Worm (Caenorhabditis elegans) whole organism, mixed stage, embryonic: ENCODE data around the gene C02C6.14.
A peak's percentile ranks its signal among the peaks of the same experiment; 100 is the strongest.

ENCODE experiments used
- M03D4.4 ChIP-seq: sonication (generic microtip); optimal IDR thresholded peaks from 2 replicates; lab custom pipeline; 2017; ENCODE audit warnings: mild to moderate bottlenecking, missing genetic modification characterization, missing compliant biosample characterization
- bed-3 ChIP-seq: fragments of 200-800 bp; sonication (Bioruptor generic); optimal IDR thresholded peaks from 3 replicates; lab custom pipeline; 2018; ENCODE audit warnings: mild to moderate bottlenecking, missing genetic modification characterization, moderate library complexity, missing compliant biosample characterization
- blmp-1 ChIP-seq: fragments of 150-350 bp; optimal IDR thresholded peaks from 2 replicates; lab custom pipeline; 2014; ENCODE audit warnings: missing biosample characterization, missing genetic modification characterization
- ceh-43 ChIP-seq: fragments of 200-800 bp; sonication (Bioruptor generic); optimal IDR thresholded peaks from 2 replicates; lab custom pipeline; 2018; ENCODE audit warnings: mild to moderate bottlenecking, missing genetic modification characterization, moderate library complexity, missing compliant biosample characterization
- ceh-83 ChIP-seq: fragments of 200-800 bp; sonication (Bioruptor generic); optimal IDR thresholded peaks from 2 replicates; lab custom pipeline; 2018; ENCODE audit warnings: mild to moderate bottlenecking, missing genetic modification characterization, missing compliant biosample characterization
- ces-1 ChIP-seq: fragments of 150-350 bp; optimal IDR thresholded peaks from 2 replicates; lab custom pipeline; 2014; ENCODE audit warnings: missing biosample characterization, missing genetic modification reagents, missing genetic modification characterization
- cnd-1 ChIP-seq: fragments of 200-800 bp; sonication (Bioruptor generic); optimal IDR thresholded peaks from 2 replicates; lab custom pipeline; 2018; ENCODE audit warnings: mild to moderate bottlenecking, missing genetic modification characterization, missing compliant biosample characterization
- drap-1 ChIP-seq: fragments of 200-800 bp; sonication (Bioruptor generic); optimal IDR thresholded peaks from 3 replicates; lab custom pipeline; 2018; ENCODE audit warnings: mild to moderate bottlenecking, missing genetic modification characterization, missing compliant biosample characterization
- elt-3 ChIP-seq: fragments of 150-350 bp; optimal IDR thresholded peaks from 2 replicates; lab custom pipeline; 2014; ENCODE audit warnings: missing biosample characterization, missing genetic modification characterization
- ham-2 ChIP-seq: fragments of 200-800 bp; sonication (Bioruptor generic); optimal IDR thresholded peaks from 2 replicates; lab custom pipeline; 2018; ENCODE audit warnings: mild to moderate bottlenecking, missing genetic modification characterization, missing compliant biosample characterization
- hlh-1 ChIP-seq: fragments of 150-350 bp; optimal IDR thresholded peaks from 2 replicates; lab custom pipeline; 2014; ENCODE audit warnings: missing biosample characterization, missing genetic modification reagents, missing genetic modification characterization
- lin-13 ChIP-seq: fragments of 150-350 bp; optimal IDR thresholded peaks from 2 replicates; lab custom pipeline; 2014; ENCODE audit warnings: missing biosample characterization, missing genetic modification characterization
- mls-2 ChIP-seq: sonication (generic microtip); optimal IDR thresholded peaks from 2 replicates; lab custom pipeline; 2016; ENCODE audit warnings: mild to moderate bottlenecking, missing genetic modification characterization, moderate library complexity, missing compliant biosample characterization
- nhr-2 ChIP-seq: fragments of 150-350 bp; optimal IDR thresholded peaks from 2 replicates; lab custom pipeline; 2014; ENCODE audit warnings: missing biosample characterization, missing genetic modification characterization
- nhr-237 ChIP-seq: fragments of 150-350 bp; optimal IDR thresholded peaks from 2 replicates; lab custom pipeline; 2014; ENCODE audit warnings: missing biosample characterization, missing genetic modification characterization
- nhr-28 ChIP-seq: fragments of 150-350 bp; optimal IDR thresholded peaks from 2 replicates; lab custom pipeline; 2014; ENCODE audit warnings: missing biosample characterization, missing genetic modification characterization
- snpc-4 ChIP-seq: fragments of 150-350 bp; optimal IDR thresholded peaks from 2 replicates; lab custom pipeline; 2014; ENCODE audit warnings: missing biosample characterization, missing genetic modification characterization
- sptf-1 ChIP-seq: sonication (generic microtip); optimal IDR thresholded peaks from 2 replicates; lab custom pipeline; 2017; ENCODE audit warnings: mild to moderate bottlenecking, missing genetic modification characterization, moderate library complexity, missing compliant biosample characterization
- tbx-8 ChIP-seq: fragments of 200-800 bp; sonication (Bioruptor generic); optimal IDR thresholded peaks from 2 replicates; lab custom pipeline; 2018; ENCODE audit warnings: mild to moderate bottlenecking, missing genetic modification characterization, moderate library complexity, missing compliant biosample characterization
- unc-120 ChIP-seq: sonication (generic microtip); optimal IDR thresholded peaks from 2 replicates; lab custom pipeline; 2017; ENCODE audit warnings: missing genetic modification characterization, missing compliant biosample characterization; ENCODE audit not compliant: poor library complexity, severe bottlenecking
- unc-39 ChIP-seq: fragments of 150-350 bp; optimal IDR thresholded peaks from 2 replicates; lab custom pipeline; 2014; ENCODE audit warnings: missing biosample characterization, missing genetic modification characterization
- unc-62 ChIP-seq: fragments of 150-350 bp; optimal IDR thresholded peaks from 2 replicates; lab custom pipeline; 2014; ENCODE audit warnings: missing biosample characterization, missing genetic modification reagents, missing genetic modification characterization
- zip-8 ChIP-seq: fragments of 150-350 bp; optimal IDR thresholded peaks from 2 replicates; lab custom pipeline; 2014; ENCODE audit warnings: missing biosample characterization, missing genetic modification characterization
- ztf-11 ChIP-seq: fragments of 150-350 bp; optimal IDR thresholded peaks from 2 replicates; lab custom pipeline; 2014; ENCODE audit warnings: missing biosample characterization, missing genetic modification characterization

The C02C6.14 gene

DNA sequence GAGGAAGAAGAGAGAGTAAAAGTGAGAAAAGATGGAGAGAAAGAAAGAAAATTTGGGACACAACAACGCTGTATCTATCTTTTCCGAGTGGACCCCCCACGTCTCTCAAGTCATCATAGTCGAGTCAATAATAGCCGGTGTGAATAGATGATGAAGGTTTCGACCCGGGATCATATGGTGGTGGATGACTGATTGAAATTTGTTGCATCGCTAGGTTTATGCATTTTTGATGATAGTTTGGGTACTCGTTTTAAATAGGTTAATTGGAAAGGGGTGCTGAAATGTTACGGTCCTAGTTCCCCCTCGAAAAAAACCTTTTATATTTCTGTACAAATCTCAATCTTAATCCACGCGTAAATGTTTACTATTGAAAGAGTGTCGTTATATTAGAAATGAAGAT, 18.1 kb downstream of the C02C6.14 start:
- TF ChIP-seq unc-120 (tag; lab: Kevin White, UChicago), result peak; percentile 15
- TF ChIP-seq unc-39 (tag; lab: Kevin White, UChicago), result no peak
- TF ChIP-seq ztf-11 (tag; lab: Kevin White, UChicago), result no peak
- peak; percentile 24 for TF ChIP-seq unc-62

DNA sequence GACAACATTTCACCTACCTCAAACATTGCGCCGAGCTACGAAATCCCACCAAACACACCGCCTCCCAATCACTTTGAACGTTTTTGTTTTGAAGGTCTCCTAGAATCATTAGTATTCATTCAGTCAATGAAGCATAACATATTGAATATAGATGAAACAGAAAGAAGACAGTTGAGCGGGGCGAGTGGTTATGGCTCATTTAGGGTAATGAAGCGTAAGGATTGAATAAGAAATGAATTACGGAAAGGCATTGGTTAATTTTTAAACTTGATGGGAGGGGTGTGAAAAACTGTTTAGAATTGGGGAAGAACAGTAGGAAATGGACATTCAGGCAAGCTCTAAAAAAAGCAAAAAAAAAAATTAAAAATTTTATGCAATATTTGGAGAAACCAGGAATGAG, 20.4 kb downstream of the C02C6.14 start, which contains the start of gene lron-3:
Gene lron-3, minus strand, starts transcription at position 101 of the 400 bp plus-strand sequence.
- TF ChIP-seq elt-3 (tag; lab: Kevin White, UChicago), result no peak
- TF ChIP-seq sptf-1 (tag; lab: Kevin White, UChicago), result no peak
- no peak for TF ChIP-seq unc-39 (tag; lab: Kevin White, UChicago)
- TF ChIP-seq ceh-43 (GFP tag; lab: Kevin White, UChicago), result no peak
- TF ChIP-seq ces-1 (GFP tag; lab: Kevin White, UChicago), result no peak

DNA sequence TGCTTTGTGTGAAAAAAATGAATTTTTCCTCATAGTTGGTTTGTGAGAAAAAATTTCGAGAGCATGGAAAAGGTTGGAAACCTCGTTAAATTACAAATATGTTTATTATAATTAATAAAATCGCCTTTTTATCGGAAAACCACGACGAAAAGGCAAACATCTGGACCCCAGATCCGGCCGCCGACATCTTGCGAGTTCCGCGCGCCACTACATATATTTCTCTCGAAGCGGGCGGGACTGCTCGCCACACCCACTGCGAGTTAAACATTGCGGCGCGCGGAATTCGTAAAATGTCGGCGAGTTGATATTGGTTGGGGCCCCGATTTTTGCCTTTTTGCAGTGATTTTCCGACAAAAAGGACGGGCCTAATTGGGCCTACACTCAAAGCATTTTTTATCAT, 22.0 kb downstream of the C02C6.14 start:
- TF ChIP-seq unc-39 (tag; lab: Kevin White, UChicago) (no peak), zip-8 (no peak), drap-1 (no peak), hlh-1 (tag; lab: Kevin White, UChicago) (no peak), tbx-8 (GFP tag; lab: Kevin White, UChicago) (no peak)
- TF ChIP-seq, all 35 proteins: peak for 0

DNA sequence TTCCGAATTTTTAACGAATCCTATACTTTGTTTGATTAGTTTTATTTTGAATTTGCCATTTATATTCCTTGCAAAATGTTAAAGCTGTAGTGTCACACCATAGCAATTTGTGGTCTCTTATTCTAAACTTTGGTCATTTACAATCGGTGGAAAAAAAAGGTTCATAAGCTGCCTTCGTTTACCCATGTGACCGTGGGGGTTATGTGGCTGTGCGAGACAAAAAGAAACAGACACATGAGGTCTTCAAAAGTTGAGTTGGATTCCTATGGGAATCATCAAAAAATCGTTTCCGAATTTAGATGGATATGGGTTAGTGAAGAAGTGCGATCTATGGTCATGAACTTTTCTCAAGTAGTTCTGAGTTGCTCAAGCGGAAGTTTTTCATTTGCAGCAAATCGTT, 26.9 kb downstream of the C02C6.14 start:
- TF ChIP-seq unc-120 (tag; lab: Kevin White, UChicago) (no peak), nhr-28 (no peak), lin-13 (tag; lab: Kevin White, UChicago) (no peak), cnd-1 (no peak), snpc-4 (no peak), nhr-237 (tag; lab: Kevin White, UChicago) (no peak), unc-39 (tag; lab: Kevin White, UChicago) (no peak), hlh-1 (tag; lab: Kevin White, UChicago) (no peak), ceh-83 (no peak), blmp-1 (tag; lab: Kevin White, UChicago) (no peak)
- TF ChIP-seq, all 35 proteins: peak for 0

DNA sequence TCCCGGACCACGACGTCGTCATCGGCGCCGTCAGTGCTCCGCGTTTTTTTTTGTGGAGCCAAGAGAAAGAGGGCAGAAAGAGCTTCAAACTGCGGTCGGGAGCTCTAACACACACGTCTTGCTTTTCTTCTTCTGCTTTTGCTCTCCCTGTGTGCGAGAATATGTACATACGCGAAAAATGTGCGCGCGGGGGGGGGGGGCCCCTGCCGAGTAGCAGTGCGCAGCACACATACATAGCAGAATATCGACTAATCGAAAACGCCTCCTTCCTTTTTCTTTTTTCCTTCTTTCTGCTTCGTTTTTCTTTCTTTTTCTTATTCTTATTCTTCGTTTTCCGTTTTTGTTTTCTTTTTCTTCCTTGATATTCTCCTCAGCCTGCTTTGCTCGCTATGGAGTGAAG, 29.2 kb downstream of the C02C6.14 start:
- TF ChIP-seq ces-1 (GFP tag; lab: Kevin White, UChicago), result peak; percentile 20
- no peak for TF ChIP-seq bed-3 (GFP tag; lab: Kevin White, UChicago)
- peak; percentile 39 for TF ChIP-seq sptf-1 (tag; lab: Kevin White, UChicago)
- TF ChIP-seq mls-2 (tag; lab: Kevin White, UChicago), result peak; percentile 48

DNA sequence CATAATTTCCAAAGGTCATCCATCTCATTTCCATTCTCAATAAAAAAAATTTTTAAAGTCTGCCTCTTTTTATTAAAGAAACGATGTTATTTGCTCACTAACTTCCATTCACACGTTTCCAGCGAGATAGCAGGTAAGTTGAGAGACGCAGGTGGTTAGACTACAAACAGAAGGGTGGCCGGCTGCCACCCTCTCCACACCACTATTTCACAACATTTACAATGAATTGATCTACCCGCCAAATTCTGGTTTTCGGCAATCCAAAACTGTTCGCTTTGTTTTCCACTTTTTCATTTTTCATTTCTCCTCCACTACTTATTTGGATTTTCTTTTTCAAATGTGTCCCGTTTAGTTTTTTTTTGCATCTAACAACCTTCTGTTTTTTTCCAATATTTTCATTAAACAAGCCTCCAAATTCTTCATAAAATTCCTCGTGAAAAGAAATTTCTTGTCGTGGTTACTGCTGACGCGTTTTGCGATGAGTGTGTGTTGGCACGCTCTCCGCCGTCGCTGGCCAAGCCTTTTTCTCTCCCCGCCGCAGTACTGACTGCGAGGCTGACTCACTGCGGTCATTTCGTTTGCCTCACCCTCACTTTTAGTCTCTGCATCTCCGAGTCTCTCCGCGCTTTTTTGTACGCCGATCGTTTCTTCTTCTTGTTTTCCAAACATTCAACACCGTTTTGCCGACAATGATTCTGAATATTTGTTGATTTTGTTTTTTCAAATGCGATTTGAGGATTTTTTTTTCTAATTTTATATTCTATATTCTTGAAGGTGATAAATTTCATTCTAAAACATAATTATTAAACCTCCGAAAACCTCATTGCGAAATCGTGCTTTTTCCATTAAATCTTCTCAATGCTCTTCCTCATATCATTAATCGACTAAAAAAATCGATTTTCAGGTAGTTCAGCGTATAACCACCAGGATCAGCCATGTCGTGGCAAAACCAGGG, 30.8 kb downstream of the C02C6.14 start, which contains the start of gene dyn-1:
Gene dyn-1, plus strand, starts transcription at position 905 of the 955 bp plus-strand sequence.
- peak; percentile 42 for TF ChIP-seq unc-120 (tag; lab: Kevin White, UChicago)
- no peak for TF ChIP-seq M03D4.4 (tag; lab: Kevin White, UChicago)
- TF ChIP-seq ham-2, result peak; percentile 42
- peak; percentile 31 for TF ChIP-seq lin-13 (tag; lab: Kevin White, UChicago)
- no peak for TF ChIP-seq snpc-4
- peak; percentile 33 for TF ChIP-seq cnd-1
- TF ChIP-seq ces-1 (GFP tag; lab: Kevin White, UChicago), result peak; percentile 18
- TF ChIP-seq, all 35 proteins: peak for 5

DNA sequence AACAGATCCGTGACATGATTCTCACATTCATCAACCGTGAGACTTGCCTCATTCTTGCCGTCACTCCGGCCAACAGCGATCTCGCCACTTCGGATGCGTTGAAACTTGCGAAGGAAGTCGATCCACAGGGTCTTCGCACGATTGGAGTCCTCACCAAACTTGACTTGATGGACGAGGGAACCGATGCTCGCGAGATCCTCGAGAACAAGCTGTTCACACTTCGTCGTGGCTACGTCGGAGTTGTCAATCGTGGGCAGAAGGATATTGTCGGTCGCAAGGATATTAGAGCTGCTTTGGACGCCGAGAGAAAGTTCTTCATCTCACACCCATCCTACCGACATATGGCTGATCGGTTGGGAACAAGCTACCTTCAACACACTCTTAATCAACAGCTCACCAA, 32.2 kb downstream of the C02C6.14 start:
- TF ChIP-seq nhr-2 (tag; lab: Kevin White, UChicago), result no peak
